Worm (Caenorhabditis elegans): ENCODE measurements around the gene tut-1.

The tut-1 gene

DNA sequence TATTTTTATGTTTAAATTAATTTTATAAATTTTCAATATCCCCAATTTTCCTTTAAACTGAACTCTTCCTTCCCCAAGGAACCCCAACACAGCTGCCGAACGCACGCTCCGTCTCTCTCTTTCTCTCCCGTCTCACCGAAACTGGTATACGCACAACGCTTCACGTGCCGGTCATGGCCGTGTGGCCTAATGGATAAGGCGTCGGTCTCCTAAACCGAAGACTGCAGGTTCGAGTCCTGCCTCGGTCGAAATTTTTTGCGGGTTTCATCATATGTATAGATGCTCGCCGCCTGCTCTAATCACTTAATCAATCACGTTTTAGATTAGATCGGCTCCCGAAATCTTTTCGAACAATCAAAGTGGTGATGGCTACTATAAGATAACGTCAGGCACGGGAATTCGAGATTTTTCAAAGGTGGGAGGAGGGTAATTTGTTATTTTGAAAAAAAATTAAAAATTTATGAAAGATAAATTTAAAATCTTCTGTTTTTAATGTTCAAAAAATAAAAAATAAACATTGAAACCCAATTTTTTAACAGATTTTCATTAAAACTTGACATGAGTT is 22.4 kb upstream of the tut-1 start (continued):
- peak; percentile 54 for TF ChIP-seq skn-1 (tag; optimal IDR thresholded peaks at IDR 0.05)
- TF ChIP-seq aly-2 (tag; optimal IDR thresholded peaks at IDR 0.05), result no peak
- peak; percentile 60 to 68 for TF ChIP-seq lsy-2 (tag; optimal IDR thresholded peaks at IDR 0.05)
- no peak for TF ChIP-seq hpl-2 (GFP tag; optimal IDR thresholded peaks at IDR 0.05)
- no peak for TF ChIP-seq pag-3 (tag; optimal IDR thresholded peaks at IDR 0.05; ENCODE audit: borderline replicate concordance, insufficient read depth)
- TF ChIP-seq F16B12.6 (tag; optimal IDR thresholded peaks at IDR 0.05), result peak; percentile 28
- TF ChIP-seq sup-37 (GFP tag; optimal IDR thresholded peaks at IDR 0.05), result no peak
- TF ChIP-seq nhr-90 (tag; optimal IDR thresholded peaks at IDR 0.05; ENCODE audit: poor library complexity), result peak; percentile 66
- no peak for TF ChIP-seq nhr-71 (tag; optimal IDR thresholded peaks at IDR 0.05)
- peak; percentile 10 for TF ChIP-seq lin-15B (tag; optimal IDR thresholded peaks at IDR 0.05)
- peak; percentile 53 to 79 for TF ChIP-seq lin-35 (GFP tag; optimal IDR thresholded peaks at IDR 0.05)
- peak; percentile 23 to 51 for TF ChIP-seq efl-1 (optimal IDR thresholded peaks at IDR 0.05)
- TF ChIP-seq efl-1 (GFP tag; optimal IDR thresholded peaks at IDR 0.05 in 1 of 2), result peak; percentile 30 to 92
- TF ChIP-seq ama-1 (optimal IDR thresholded peaks at IDR 0.05), result no peak
- TF ChIP-seq unc-98 (GFP tag; IDR thresholded peaks at IDR 0.05), result no peak
- TF ChIP-seq dpl-1 (GFP tag; optimal IDR thresholded peaks at IDR 0.05), result peak; percentile 6 to 52 (median 51)
- no peak for TF ChIP-seq zag-1 (tag; optimal IDR thresholded peaks at IDR 0.05)
- no peak for TF ChIP-seq alr-1 (tag; optimal IDR thresholded peaks at IDR 0.05; ENCODE audit: borderline replicate concordance)
- no peak for TF ChIP-seq blmp-1 (tag; optimal IDR thresholded peaks at IDR 0.05)
- no peak for TF ChIP-seq sptf-1 (tag; optimal IDR thresholded peaks at IDR 0.05)
- peak; percentile 81 for TF ChIP-seq snu-23 (GFP tag; optimal IDR thresholded peaks at IDR 0.05)
- TF ChIP-seq ztf-4 (tag; optimal IDR thresholded peaks at IDR 0.05), result no peak
- peak; percentile 4 for TF ChIP-seq pax-3 (tag; optimal IDR thresholded peaks at IDR 0.05)
- no peak for TF ChIP-seq irx-1 (tag; optimal IDR thresholded peaks at IDR 0.05)
- TF ChIP-seq C04F5.9 (tag; optimal IDR thresholded peaks at IDR 0.05), result peak; percentile 2
- TF ChIP-seq mdl-1 (tag; optimal IDR thresholded peaks at IDR 0.05), result peak in 1 of 2 experiments; percentile 95
- TF ChIP-seq nhr-237 (tag; optimal IDR thresholded peaks at IDR 0.05), result no peak
- no peak; the same call in 1 of the 2 replicates for TF ChIP-seq ceh-88 (GFP tag; IDR thresholded peaks at IDR 0.05)
- no peak for TF ChIP-seq fkh-4 (tag; optimal IDR thresholded peaks at IDR 0.05; ENCODE audit: borderline replicate concordance)
- no peak for TF ChIP-seq elt-2 (tag; optimal IDR thresholded peaks at IDR 0.05)
- peak; percentile 63 for TF ChIP-seq mep-1 (tag; optimal IDR thresholded peaks at IDR 0.05)
- peak; percentile 54 for TF ChIP-seq fkh-8 (tag; optimal IDR thresholded peaks at IDR 0.05)
- TF ChIP-seq mab-9 (GFP tag; IDR thresholded peaks at IDR 0.05), result no peak
- no peak for TF ChIP-seq aha-1 (tag; optimal IDR thresholded peaks at IDR 0.05)
- peak; percentile 31 for TF ChIP-seq xbp-1 (tag; optimal IDR thresholded peaks at IDR 0.05)
- no peak for TF ChIP-seq vab-15 (tag; optimal IDR thresholded peaks at IDR 0.05)
- peak; percentile 63 for TF ChIP-seq swsn-7 (tag; optimal IDR thresholded peaks at IDR 0.05)
- TF ChIP-seq jun-1 (tag; optimal IDR thresholded peaks at IDR 0.05), result peak; percentile 47
- no peak for TF ChIP-seq hlh-17 (GFP tag; optimal IDR thresholded peaks at IDR 0.05; ENCODE audit: borderline replicate concordance)
- TF ChIP-seq lin-14 (GFP tag; optimal IDR thresholded peaks at IDR 0.05), result peak; percentile 77
- no peak for TF ChIP-seq pqm-1 (tag; optimal IDR thresholded peaks at IDR 0.05)
- no peak for TF ChIP-seq ces-1 (GFP tag; optimal IDR thresholded peaks at IDR 0.05)
- TF ChIP-seq nhr-47 (tag; optimal IDR thresholded peaks at IDR 0.05), result peak; percentile 73
- peak; percentile 18 for TF ChIP-seq ceh-8 (GFP tag; optimal IDR thresholded peaks at IDR 0.05)
- no peak for TF ChIP-seq ceh-90 (tag; optimal IDR thresholded peaks at IDR 0.05)
- TF ChIP-seq lin-39 (tag; optimal IDR thresholded peaks at IDR 0.05), result no peak
- TF ChIP-seq ztf-11 (tag; optimal IDR thresholded peaks at IDR 0.05), result peak in 1 of 2 experiments; percentile 34
- no peak for TF ChIP-seq mef-2 (tag; optimal IDR thresholded peaks at IDR 0.05)
- TF ChIP-seq hlh-4 (tag; optimal IDR thresholded peaks at IDR 0.05), result no peak
- no peak for TF ChIP-seq unc-86 (tag; optimal IDR thresholded peaks at IDR 0.05)
- TF ChIP-seq sox-4 (tag; optimal IDR thresholded peaks at IDR 0.05), result no peak
- no peak for TF ChIP-seq egl-27 (tag; optimal IDR thresholded peaks at IDR 0.05)
- TF ChIP-seq nhr-84 (tag; optimal IDR thresholded peaks at IDR 0.05), result no peak
